Worm (Caenorhabditis elegans) whole organism, mixed stage, embryonic: ENCODE data around the gene C02B8.1.
A peak's percentile ranks its signal among the peaks of the same experiment; 100 is the strongest.

ENCODE experiments used
- M03D4.4 ChIP-seq: sonication (generic microtip); optimal IDR thresholded peaks from 2 replicates; lab custom pipeline; 2017; ENCODE audit warnings: mild to moderate bottlenecking, missing genetic modification characterization, missing compliant biosample characterization
- bed-3 ChIP-seq: fragments of 200-800 bp; sonication (Bioruptor generic); optimal IDR thresholded peaks from 3 replicates; lab custom pipeline; 2018; ENCODE audit warnings: mild to moderate bottlenecking, missing genetic modification characterization, moderate library complexity, missing compliant biosample characterization
- blmp-1 ChIP-seq: fragments of 150-350 bp; optimal IDR thresholded peaks from 2 replicates; lab custom pipeline; 2014; ENCODE audit warnings: missing biosample characterization, missing genetic modification characterization
- ceh-39 ChIP-seq: fragments of 150-350 bp; optimal IDR thresholded peaks from 2 replicates; lab custom pipeline; 2014; ENCODE audit warnings: missing biosample characterization, missing genetic modification characterization
- ceh-43 ChIP-seq: fragments of 200-800 bp; sonication (Bioruptor generic); optimal IDR thresholded peaks from 2 replicates; lab custom pipeline; 2018; ENCODE audit warnings: mild to moderate bottlenecking, missing genetic modification characterization, moderate library complexity, missing compliant biosample characterization
- ceh-83 ChIP-seq: fragments of 200-800 bp; sonication (Bioruptor generic); optimal IDR thresholded peaks from 2 replicates; lab custom pipeline; 2018; ENCODE audit warnings: mild to moderate bottlenecking, missing genetic modification characterization, missing compliant biosample characterization
- ces-1 ChIP-seq: fragments of 150-350 bp; optimal IDR thresholded peaks from 2 replicates; lab custom pipeline; 2014; ENCODE audit warnings: missing biosample characterization, missing genetic modification reagents, missing genetic modification characterization
- cnd-1 ChIP-seq: fragments of 200-800 bp; sonication (Bioruptor generic); optimal IDR thresholded peaks from 2 replicates; lab custom pipeline; 2018; ENCODE audit warnings: mild to moderate bottlenecking, missing genetic modification characterization, missing compliant biosample characterization
- elt-3 ChIP-seq: fragments of 150-350 bp; optimal IDR thresholded peaks from 2 replicates; lab custom pipeline; 2014; ENCODE audit warnings: missing biosample characterization, missing genetic modification characterization
- flh-1 ChIP-seq: fragments of 200-800 bp; sonication (Bioruptor generic); optimal IDR thresholded peaks from 2 replicates; lab custom pipeline; 2018; ENCODE audit warnings: mild to moderate bottlenecking, missing genetic modification characterization, moderate library complexity, missing compliant biosample characterization
- ham-2 ChIP-seq: fragments of 200-800 bp; sonication (Bioruptor generic); optimal IDR thresholded peaks from 2 replicates; lab custom pipeline; 2018; ENCODE audit warnings: mild to moderate bottlenecking, missing genetic modification characterization, missing compliant biosample characterization
- hlh-1 ChIP-seq: fragments of 150-350 bp; optimal IDR thresholded peaks from 2 replicates; lab custom pipeline; 2014; ENCODE audit warnings: missing biosample characterization, missing genetic modification reagents, missing genetic modification characterization
- lin-13 ChIP-seq: fragments of 150-350 bp; optimal IDR thresholded peaks from 2 replicates; lab custom pipeline; 2014; ENCODE audit warnings: missing biosample characterization, missing genetic modification characterization
- lin-32 ChIP-seq: fragments of 200-800 bp; sonication (Bioruptor generic); optimal IDR thresholded peaks from 2 replicates; lab custom pipeline; 2018; ENCODE audit warnings: mild to moderate bottlenecking, missing genetic modification characterization, missing compliant biosample characterization
- lsy-2 ChIP-seq: fragments of 150-350 bp; optimal IDR thresholded peaks from 2 replicates; lab custom pipeline; 2014; ENCODE audit warnings: missing biosample characterization, missing genetic modification characterization
- mab-5 ChIP-seq: fragments of 150-350 bp; optimal IDR thresholded peaks from 2 replicates; lab custom pipeline; 2014; ENCODE audit warnings: missing biosample characterization, missing genetic modification characterization
- mls-2 ChIP-seq: sonication (generic microtip); optimal IDR thresholded peaks from 2 replicates; lab custom pipeline; 2016; ENCODE audit warnings: mild to moderate bottlenecking, missing genetic modification characterization, moderate library complexity, missing compliant biosample characterization
- nhr-12 ChIP-seq: fragments of 150-350 bp; optimal IDR thresholded peaks from 2 replicates; lab custom pipeline; 2014; ENCODE audit warnings: missing biosample characterization, missing genetic modification characterization
- nhr-2 ChIP-seq: fragments of 150-350 bp; optimal IDR thresholded peaks from 2 replicates; lab custom pipeline; 2014; ENCODE audit warnings: missing biosample characterization, missing genetic modification characterization
- nhr-237 ChIP-seq: fragments of 150-350 bp; optimal IDR thresholded peaks from 2 replicates; lab custom pipeline; 2014; ENCODE audit warnings: missing biosample characterization, missing genetic modification characterization
- nhr-28 ChIP-seq: fragments of 150-350 bp; optimal IDR thresholded peaks from 2 replicates; lab custom pipeline; 2014; ENCODE audit warnings: missing biosample characterization, missing genetic modification characterization
- nhr-76 ChIP-seq: sonication (generic microtip); optimal IDR thresholded peaks from 2 replicates; lab custom pipeline; 2017; ENCODE audit warnings: missing biosample characterization, missing genetic modification characterization
- pha-4 ChIP-seq: fragments of 150-350 bp; optimal IDR thresholded peaks from 2 replicates; lab custom pipeline; 2018; ENCODE audit warnings: missing biosample characterization, missing genetic modification reagents, missing genetic modification characterization
- sem-2 ChIP-seq: fragments of 200-800 bp; sonication (Bioruptor generic); optimal IDR thresholded peaks from 2 replicates; lab custom pipeline; 2018; ENCODE audit warnings: mild to moderate bottlenecking, missing genetic modification characterization, missing compliant biosample characterization
- sptf-1 ChIP-seq: sonication (generic microtip); optimal IDR thresholded peaks from 2 replicates; lab custom pipeline; 2017; ENCODE audit warnings: mild to moderate bottlenecking, missing genetic modification characterization, moderate library complexity, missing compliant biosample characterization
- tbx-8 ChIP-seq: fragments of 200-800 bp; sonication (Bioruptor generic); optimal IDR thresholded peaks from 2 replicates; lab custom pipeline; 2018; ENCODE audit warnings: mild to moderate bottlenecking, missing genetic modification characterization, moderate library complexity, missing compliant biosample characterization
- unc-120 ChIP-seq: sonication (generic microtip); optimal IDR thresholded peaks from 2 replicates; lab custom pipeline; 2017; ENCODE audit warnings: missing genetic modification characterization, missing compliant biosample characterization; ENCODE audit not compliant: poor library complexity, severe bottlenecking
- unc-39 ChIP-seq: fragments of 150-350 bp; optimal IDR thresholded peaks from 2 replicates; lab custom pipeline; 2014; ENCODE audit warnings: missing biosample characterization, missing genetic modification characterization
- unc-62 ChIP-seq: fragments of 150-350 bp; optimal IDR thresholded peaks from 2 replicates; lab custom pipeline; 2014; ENCODE audit warnings: missing biosample characterization, missing genetic modification reagents, missing genetic modification characterization
- zip-8 ChIP-seq: fragments of 150-350 bp; optimal IDR thresholded peaks from 2 replicates; lab custom pipeline; 2014; ENCODE audit warnings: missing biosample characterization, missing genetic modification characterization
- ztf-11 ChIP-seq: fragments of 150-350 bp; optimal IDR thresholded peaks from 2 replicates; lab custom pipeline; 2014; ENCODE audit warnings: missing biosample characterization, missing genetic modification characterization

The C02B8.1 gene

ce11 chrX:8163555-8163954 lies 16.1 kb downstream of the C02B8.1 start:
- TF ChIP-seq ceh-39 (tag; lab: Kevin White, UChicago) = no peak
- no peak for TF ChIP-seq zip-8 (tag; lab: Kevin White, UChicago)
- peak; percentile 52 for TF ChIP-seq mls-2
- no peak for TF ChIP-seq nhr-12 (tag; lab: Kevin White, UChicago)
- TF ChIP-seq elt-3 = no peak
- no peak for TF ChIP-seq unc-120 (tag; lab: Kevin White, UChicago)
- TF ChIP-seq lin-13 = no peak
- TF ChIP-seq nhr-76 = no peak
- TF ChIP-seq bed-3 = no peak
- TF ChIP-seq M03D4.4 (tag; lab: Kevin White, UChicago) = peak; percentile 28
- no peak for TF ChIP-seq sem-2 (GFP tag; lab: Kevin White, UChicago)
- peak; percentile 63 for TF ChIP-seq sptf-1 (tag; lab: Kevin White, UChicago)
- no peak for TF ChIP-seq nhr-28 (tag; lab: Kevin White, UChicago)

DNA sequence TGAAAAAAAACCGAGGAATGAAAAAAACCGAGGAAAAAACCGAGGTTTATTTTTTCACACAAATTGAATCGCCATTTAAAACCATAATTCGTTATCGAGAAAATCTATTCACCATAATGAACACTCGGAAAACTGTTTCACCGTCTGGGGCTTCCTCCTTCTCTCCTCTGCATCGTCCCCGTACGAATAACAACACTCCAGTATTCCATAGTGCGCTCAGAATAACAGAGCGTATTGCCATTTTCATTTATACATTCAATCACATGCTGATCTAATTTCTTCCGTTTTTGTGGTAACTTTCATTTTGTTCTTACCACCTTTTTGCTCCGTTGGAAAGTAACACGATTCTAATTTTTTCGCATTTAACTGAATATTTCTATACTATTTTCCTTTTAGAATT lies 22.0 kb downstream of the C02B8.1 start, which contains the start of gene C17H11.2:
Gene C17H11.2, plus strand, starts transcription at position 397 of the 400 bp plus-strand sequence.
- TF ChIP-seq elt-3 (no peak), M03D4.4 (tag; lab: Kevin White, UChicago) (no peak), mls-2 (no peak), ces-1 (GFP tag; lab: Kevin White, UChicago) (peak; percentile 46), pha-4 (tag; lab: Kevin White, UChicago) (no peak), ceh-43 (GFP tag; lab: Kevin White, UChicago) (no peak), flh-1 (GFP tag; lab: Kevin White, UChicago) (no peak)
- TF ChIP-seq, all 35 proteins: peak for 1

ce11 chrX:8173610-8174009 lies 26.1 kb downstream of the C02B8.1 start, which contains the start of gene C17H11.1:
TSS of gene C17H11.1 (plus strand) at chrX:8173910.
- TF ChIP-seq unc-62 (GFP tag; lab: Kevin White, UChicago) (no peak), pha-4 (tag; lab: Kevin White, UChicago) (no peak), elt-3 (no peak), unc-39 (tag; lab: Kevin White, UChicago) (no peak), tbx-8 (GFP tag; lab: Kevin White, UChicago) (no peak), cnd-1 (tag; lab: Kevin White, UChicago) (no peak), blmp-1 (tag; lab: Kevin White, UChicago) (no peak), mls-2 (no peak), lsy-2 (no peak), ztf-11 (tag; lab: Kevin White, UChicago) (no peak), nhr-2 (tag; lab: Kevin White, UChicago) (no peak), sptf-1 (tag; lab: Kevin White, UChicago) (no peak), nhr-237 (tag; lab: Kevin White, UChicago) (no peak), mab-5 (tag; lab: Kevin White, UChicago) (no peak)

- TF ChIP-seq mls-2 (peak; percentile 56), M03D4.4 (tag; lab: Kevin White, UChicago) (peak; percentile 32), ceh-83 (GFP tag; lab: Kevin White, UChicago) (peak; percentile 42), sptf-1 (tag; lab: Kevin White, UChicago) (peak; percentile 51)
Observed at ce11 chrX:8181590-8182311, 34.3 kb downstream of the C02B8.1 start, which contains the start of gene C17H11.4. TSS of gene C17H11.4 (minus strand) at chrX:8181640.

- TF ChIP-seq sptf-1 (tag; lab: Kevin White, UChicago) (no peak), sem-2 (GFP tag; lab: Kevin White, UChicago) (no peak), mls-2 (no peak), pha-4 (tag; lab: Kevin White, UChicago) (no peak), lin-32 (GFP tag; lab: Kevin White, UChicago) (no peak), lsy-2 (no peak), ceh-43 (GFP tag; lab: Kevin White, UChicago) (no peak), nhr-12 (tag; lab: Kevin White, UChicago) (no peak), unc-62 (GFP tag; lab: Kevin White, UChicago) (no peak), blmp-1 (tag; lab: Kevin White, UChicago) (no peak), nhr-2 (tag; lab: Kevin White, UChicago) (no peak), ztf-11 (tag; lab: Kevin White, UChicago) (no peak), zip-8 (tag; lab: Kevin White, UChicago) (no peak), nhr-76 (no peak), ham-2 (GFP tag; lab: Kevin White, UChicago) (no peak), unc-120 (tag; lab: Kevin White, UChicago) (no peak), tbx-8 (GFP tag; lab: Kevin White, UChicago) (no peak), hlh-1 (tag; lab: Kevin White, UChicago) (no peak), elt-3 (no peak)
Observed at ce11 chrX:8185037-8185436, 37.5 kb downstream of the C02B8.1 start, which contains the start of gene C17H11.5. TSS of gene C17H11.5 (minus strand) at chrX:8185137.
